Worm (Caenorhabditis elegans) whole organism, L2 larva: ENCODE measurements around the gene col-175.

Source experiments
- C34F6.9 ChIP-seq: fragments of 150-350 bp; optimal IDR thresholded peaks from 2 replicates; lab custom pipeline; 2014; ENCODE audit warnings: missing biosample characterization, missing genetic modification characterization
- ama-1 ChIP-seq: fragments of 150-350 bp; optimal IDR thresholded peaks from 2 replicates; lab custom pipeline; 2018; ENCODE audit warnings: inconsistent platforms
- blmp-1 ChIP-seq: sonication (generic microtip); optimal IDR thresholded peaks from 2 replicates; lab custom pipeline; 2017; ENCODE audit warnings: missing genetic modification characterization, mild to moderate bottlenecking, missing compliant biosample characterization, antibody characterized with exemption, moderate library complexity; ENCODE audit not compliant: insufficient read depth
- egl-27 ChIP-seq: sonication (generic microtip); optimal IDR thresholded peaks from 3 replicates; lab custom pipeline; 2017; ENCODE audit warnings: missing biosample characterization, missing genetic modification reagents, missing genetic modification characterization
- lin-39 ChIP-seq: fragments of 150-350 bp; optimal IDR thresholded peaks from 2 replicates; lab custom pipeline; 2014; ENCODE audit warnings: missing biosample characterization, missing genetic modification reagents, missing genetic modification characterization
- lsy-2 ChIP-seq, 2 experiments: fragments of 150-350 bp in 1 of 2; sonication (generic microtip) in 1 of 2; optimal IDR thresholded peaks; 2 replicates each; lab custom pipeline; 2014 to 2017; ENCODE audit warnings: missing biosample characterization in 2 of 2, missing genetic modification characterization in 2 of 2
- mdl-1 ChIP-seq, 2 experiments: fragments of 150-350 bp in 1 of 2; sonication (generic microtip) in 1 of 2; optimal IDR thresholded peaks; 2 replicates each; lab custom pipeline; 2017; ENCODE audit warnings: missing biosample characterization in 2 of 2, missing genetic modification characterization in 2 of 2
- nhr-12 ChIP-seq: fragments of 150-350 bp; optimal IDR thresholded peaks from 2 replicates; lab custom pipeline; 2014; ENCODE audit warnings: missing biosample characterization, missing genetic modification characterization
- nhr-237 ChIP-seq: fragments of 150-350 bp; optimal IDR thresholded peaks from 2 replicates; lab custom pipeline; 2014; ENCODE audit warnings: missing biosample characterization, missing genetic modification characterization
- nhr-6 ChIP-seq: fragments of 150-350 bp; optimal IDR thresholded peaks from 2 replicates; lab custom pipeline; 2014; ENCODE audit warnings: missing biosample characterization, missing genetic modification characterization
- skn-1 ChIP-seq: sonication (generic microtip); optimal IDR thresholded peaks from 2 replicates; lab custom pipeline; 2017; ENCODE audit warnings: missing biosample characterization, missing genetic modification characterization
- unc-62 ChIP-seq: fragments of 150-350 bp; optimal IDR thresholded peaks from 2 replicates; lab custom pipeline; 2014; ENCODE audit warnings: missing biosample characterization, missing genetic modification reagents, missing genetic modification characterization

ce11 chrX:9242123-9242522 is 7.7 kb upstream of the col-175 start, which contains the start of gene lgc-4:
- TF ChIP-seq nhr-12 (tag; lab: Kevin White, UChicago) (no peak), mdl-1 (tag; optimal IDR thresholded peaks at IDR 0.05; lab: Kevin White, UChicago) (no peak), C34F6.9 (tag; lab: Kevin White, UChicago) (no peak), unc-62 (GFP tag; lab: Kevin White, UChicago) (no peak), ama-1 (no peak), egl-27 (tag; lab: Kevin White, UChicago) (no peak), blmp-1 (tag; lab: Kevin White, UChicago) (no peak), nhr-237 (no peak), nhr-6 (no peak), lin-39 (no peak), lsy-2 (tag; optimal IDR thresholded peaks at IDR 0.05; lab: Kevin White, UChicago) (no peak), skn-1 (no peak)
